Worm (Caenorhabditis elegans): ENCODE data around the gene B0218.7.

DNA sequence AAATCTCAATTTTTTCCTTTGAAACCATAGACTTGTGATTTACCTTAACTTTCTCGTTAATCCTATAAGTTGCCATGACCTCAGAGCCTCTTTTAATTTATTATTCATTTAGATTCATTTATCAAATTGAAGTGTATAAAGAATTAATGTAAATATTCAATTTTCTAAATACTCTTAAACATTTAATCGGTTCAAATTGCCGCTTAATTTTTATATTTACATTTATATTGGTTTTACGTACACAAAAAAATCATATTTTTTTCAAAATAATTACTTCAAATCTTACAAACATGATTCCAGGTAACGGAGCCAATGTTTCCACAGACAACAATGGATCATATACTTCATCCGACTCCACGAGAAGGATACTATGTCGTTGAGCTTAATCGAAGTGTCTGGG is 17.4 kb downstream of the B0218.7 start, which contains the start of gene pmk-1:
- TF ChIP-seq zip-11 (GFP tag; IDR thresholded peaks at IDR 0.05) (no peak), dpl-1 (GFP tag; optimal IDR thresholded peaks at IDR 0.05) (no peak)
